Worm (Caenorhabditis elegans) whole organism, late embryonic: ENCODE data around the gene pals-28.
A peak's percentile ranks its signal among the peaks of the same experiment; 100 is the strongest.
"Not testable (repeated sequence)": the region's sequence is repeated elsewhere in the genome, so short reads cannot be mapped to it uniquely, and the experiment has no call there.

Experiments used
- K02D7.2 ChIP-seq: sonication (generic microtip); optimal IDR thresholded peaks from 2 replicates; lab custom pipeline; 2017; ENCODE audit warnings: mild to moderate bottlenecking, missing genetic modification characterization, missing compliant biosample characterization
- ahr-1 ChIP-seq: sonication (generic microtip); optimal IDR thresholded peaks from 2 replicates; lab custom pipeline; 2016; ENCODE audit warnings: missing genetic modification characterization, missing compliant biosample characterization
- elt-2 ChIP-seq: sonication (generic microtip); optimal IDR thresholded peaks from 2 replicates; lab custom pipeline; 2016; ENCODE audit warnings: missing genetic modification reagents, missing genetic modification characterization, missing compliant biosample characterization
- nhr-11 ChIP-seq: fragments of 150-350 bp; optimal IDR thresholded peaks from 2 replicates; lab custom pipeline; 2014; ENCODE audit warnings: missing biosample characterization, missing genetic modification characterization
- pat-9 ChIP-seq: fragments of 200-800 bp; sonication (Bioruptor generic); optimal IDR thresholded peaks from 2 replicates; lab custom pipeline; 2018; ENCODE audit warnings: mild to moderate bottlenecking, missing genetic modification characterization, moderate library complexity, missing compliant biosample characterization
- ref-2 ChIP-seq: sonication (generic microtip); optimal IDR thresholded peaks from 2 replicates; lab custom pipeline; 2016; ENCODE audit warnings: missing genetic modification characterization, missing compliant biosample characterization

DNA sequence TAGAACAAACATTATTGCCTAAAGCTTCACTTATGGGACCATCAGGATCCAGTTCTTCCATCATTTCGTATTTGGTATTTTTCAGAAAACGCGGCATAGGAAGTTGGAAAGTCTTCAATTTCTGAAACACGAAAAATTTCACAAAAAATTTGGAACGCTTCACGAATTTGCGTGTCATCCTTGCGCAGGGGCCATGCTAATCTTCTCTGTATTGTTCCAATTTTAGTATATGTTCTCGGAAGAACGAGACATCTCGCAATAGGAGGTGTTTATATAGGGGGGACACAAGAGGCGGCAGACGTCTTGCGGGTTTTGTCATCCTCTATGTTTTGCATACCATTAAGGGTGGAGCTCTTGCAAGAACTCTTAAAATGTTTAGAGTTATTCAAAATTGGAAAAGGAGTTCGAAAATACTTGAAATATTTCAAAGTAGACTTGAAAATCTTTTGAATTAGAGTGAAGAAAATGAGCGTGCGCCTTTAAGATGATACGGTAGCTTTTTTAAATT is 42.2 kb downstream of the pals-28 start:
- TF ChIP-seq ref-2 (tag; lab: Kevin White, UChicago): peak; percentile 44
- TF ChIP-seq ahr-1, nhr-11 (tag; lab: Kevin White, UChicago): not testable (repeated sequence)
- TF ChIP-seq K02D7.2: peak; percentile 58
- peak; percentile 57 for TF ChIP-seq elt-2 (tag; lab: Kevin White, UChicago)
- peak; percentile 66 for TF ChIP-seq pat-9 (tag; lab: Kevin White, UChicago)
